Fruit fly (Drosophila melanogaster): ENCODE data around the gene NijA.

Gene NijA

dm6 chr3L:10656451-10657198 lies 40.1 kb downstream of the NijA start (continued):
- TF ChIP-seq so (GFP tag; IDR thresholded peaks at IDR 0.05) (peak; percentile 65; the same call in 2 of the 3 replicates), CG10959 (GFP tag; IDR thresholded peaks at IDR 0.05) (no peak), vvl (GFP tag; IDR thresholded peaks at IDR 0.05) (no peak), CG3065 (GFP tag; optimal IDR thresholded peaks at IDR 0.05) (no peak), CG10543 (GFP tag; optimal IDR thresholded peaks at IDR 0.05) (peak; percentile 27), CG4328 (GFP tag; optimal IDR thresholded peaks at IDR 0.05) (peak; percentile 32), CG4730 (GFP tag; IDR thresholded peaks at IDR 0.05) (no peak), repo (GFP tag; optimal IDR thresholded peaks at IDR 0.05) (peak; percentile 11), dysf (GFP tag; IDR thresholded peaks at IDR 0.05) (no peak), h (optimal IDR thresholded peaks at IDR 0.05) (no peak), Atf3 (GFP tag; optimal IDR thresholded peaks at IDR 0.05) (peak; percentile 48), CG18764 (GFP tag; optimal IDR thresholded peaks at IDR 0.05) (peak; percentile 69), CG7987 (GFP tag; optimal IDR thresholded peaks at IDR 0.05) (peak; percentile 90), CG16779 (GFP tag; IDR thresholded peaks at IDR 0.05) (no peak), danr (GFP tag; IDR thresholded peaks at IDR 0.05) (no peak), pros (GFP tag; optimal IDR thresholded peaks at IDR 0.05) (no peak), eve (GFP tag; optimal IDR thresholded peaks at IDR 0.05) (no peak), Usf (GFP tag; optimal IDR thresholded peaks at IDR 0.05) (no peak), CG3281 (GFP tag; optimal IDR thresholded peaks at IDR 0.05) (peak; percentile 69), CG4707 (GFP tag; optimal IDR thresholded peaks at IDR 0.05) (peak; percentile 78), pzg (GFP tag; optimal IDR thresholded peaks at IDR 0.05) (no peak), usp (GFP tag; optimal IDR thresholded peaks at IDR 0.05) (no peak), Abd-B (GFP tag; optimal IDR thresholded peaks at IDR 0.05) (no peak), toy (GFP tag; IDR thresholded peaks at IDR 0.05) (no peak), sens-2 (GFP tag; IDR thresholded peaks at IDR 0.05) (no peak), Hmr (GFP tag; optimal IDR thresholded peaks at IDR 0.05) (peak; percentile 79), bowl (GFP tag; IDR thresholded peaks at IDR 0.05) (no peak), CG8478 (optimal IDR thresholded peaks at IDR 0.05) (no peak), nau (GFP tag; optimal IDR thresholded peaks at IDR 0.05) (peak; percentile 86), tup (GFP tag; optimal IDR thresholded peaks at IDR 0.05) (peak; percentile 61), Xbp1 (GFP tag; optimal IDR thresholded peaks at IDR 0.05) (peak; percentile 4), jigr1 (GFP tag; IDR thresholded peaks at IDR 0.05) (no peak), ro (GFP tag; IDR thresholded peaks at IDR 0.05) (no peak), HHEX (GFP tag; optimal IDR thresholded peaks at IDR 0.05) (peak; percentile 84), CG15073 (GFP tag; optimal IDR thresholded peaks at IDR 0.05) (no peak), CG4282 (GFP tag; optimal IDR thresholded peaks at IDR 0.05) (no peak), chif (GFP tag; optimal IDR thresholded peaks at IDR 0.05) (peak in 1 of 2 experiments; percentile 66), E2f1 (GFP tag; IDR thresholded peaks at IDR 0.05) (0 out of 2 replicates have a peak, but pooled peaks have one; percentile 14), Six4 (GFP tag; optimal IDR thresholded peaks at IDR 0.05) (peak; percentile 0), vnd (GFP tag; IDR thresholded peaks at IDR 0.05; ENCODE audit: partially characterized antibody) (no peak), ac (GFP tag; optimal IDR thresholded peaks at IDR 0.05) (peak; percentile 46), lov (optimal IDR thresholded peaks at IDR 0.05) (no peak), lov (GFP tag; IDR thresholded peaks at IDR 0.05) (no peak), Hr3 (GFP tag; optimal IDR thresholded peaks at IDR 0.05) (peak; percentile 23), CG6175 (GFP tag; IDR thresholded peaks at IDR 0.05) (no peak), CG3163 (GFP tag; optimal IDR thresholded peaks at IDR 0.05) (peak; percentile 45), pita (GFP tag; optimal IDR thresholded peaks at IDR 0.05) (no peak), CG18476 (GFP tag; optimal IDR thresholded peaks at IDR 0.05) (peak; percentile 37), cas (GFP tag; IDR thresholded peaks at IDR 0.05) (no peak), cato (GFP tag; optimal IDR thresholded peaks at IDR 0.05; ENCODE audit: borderline replicate concordance) (peak; percentile 52), CG4820 (GFP tag; optimal IDR thresholded peaks at IDR 0.05) (peak; percentile 10), Antp (GFP tag; optimal IDR thresholded peaks at IDR 0.05) (peak; percentile 51)
